Worm (Caenorhabditis elegans) whole organism, L3 larva: ENCODE results near the gene rpoa-12.

Source experiments
- egl-27 ChIP-seq: sonication (generic microtip); optimal IDR thresholded peaks from 4 replicates; lab custom pipeline; 2017; ENCODE audit warnings: missing biosample characterization, missing genetic modification reagents, missing genetic modification characterization
- nfya-1 ChIP-seq: sonication (generic microtip); optimal IDR thresholded peaks from 2 replicates; lab custom pipeline; 2017; ENCODE audit warnings: missing genetic modification characterization, mild to moderate bottlenecking, missing compliant biosample characterization, antibody characterized with exemption, moderate library complexity; ENCODE audit not compliant: insufficient read depth

ce11 chrV:14424958-14425492, 1.9 kb upstream of the rpoa-12 start, which contains the start of gene rrsr-1:
- no peak for TF ChIP-seq egl-27
- no peak for TF ChIP-seq nfya-1 (tag; lab: Kevin White, UChicago)
